Fruit fly (Drosophila melanogaster): ENCODE measurements around the gene Polr2J.
A peak's percentile ranks its signal among the peaks of the same experiment; 100 is the strongest.

Polr2J gene

dm6 chr2L:17429788-17430587, 19.8 kb upstream of the Polr2J start (continued):
- TF ChIP-seq ro (GFP tag; IDR thresholded peaks at IDR 0.05) (peak; percentile 48), CG42726 (GFP tag; IDR thresholded peaks at IDR 0.05; ENCODE audit: partially characterized antibody) (no peak), CG17385 (GFP tag; optimal IDR thresholded peaks at IDR 0.05) (peak; percentile 94), CG10462 (GFP tag; optimal IDR thresholded peaks at IDR 0.05) (peak; percentile 29), YL-1 (GFP tag; optimal IDR thresholded peaks at IDR 0.05) (peak; percentile 6), salm (tag; optimal IDR thresholded peaks at IDR 0.05) (peak; percentile 98), CG12104 (GFP tag; optimal IDR thresholded peaks at IDR 0.05) (peak; percentile 80), Jarid2 (GFP tag; optimal IDR thresholded peaks at IDR 0.05) (peak; percentile 85), ewg (GFP tag; optimal IDR thresholded peaks at IDR 0.05) (peak; percentile 84), CG12769 (tag; optimal IDR thresholded peaks at IDR 0.05) (peak; percentile 88), CG17802 (tag; optimal IDR thresholded peaks at IDR 0.05) (peak; percentile 80), pfk (GFP tag; optimal IDR thresholded peaks at IDR 0.05) (no peak), CG18262 (tag; optimal IDR thresholded peaks at IDR 0.05) (peak; percentile 99), esg (GFP tag; conservative IDR thresholded peaks at IDR 0.05) (peak; percentile 93), CG4854 (GFP tag; optimal IDR thresholded peaks at IDR 0.05) (no peak), hb (GFP tag; IDR thresholded peaks at IDR 0.05; ENCODE audit: partially characterized antibody) (no peak), CG7987 (GFP tag; optimal IDR thresholded peaks at IDR 0.05) (peak; percentile 85), Max (GFP tag; optimal IDR thresholded peaks at IDR 0.05) (peak; percentile 9), odd (GFP tag; optimal IDR thresholded peaks at IDR 0.05) (peak; percentile 91), CG9609 (GFP tag; optimal IDR thresholded peaks at IDR 0.05) (peak; percentile 34), Usf (GFP tag; optimal IDR thresholded peaks at IDR 0.05) (peak; percentile 67), Atf3 (GFP tag; optimal IDR thresholded peaks at IDR 0.05) (peak; percentile 50), CG8924 (tag; optimal IDR thresholded peaks at IDR 0.05) (peak; percentile 98), Hand (GFP tag; optimal IDR thresholded peaks at IDR 0.05) (peak; percentile 88), CG6272 (GFP tag; IDR thresholded peaks at IDR 0.05) (peak; percentile 90), ttk (GFP tag; IDR thresholded peaks at IDR 0.05) (peak; percentile 95), Gug (GFP tag; IDR thresholded peaks at IDR 0.05) (peak; percentile 66; the same call in 3 of the 4 replicates), Sin3A (optimal IDR thresholded peaks at IDR 0.05) (no peak), toy (GFP tag; IDR thresholded peaks at IDR 0.05) (peak; percentile 70), crol (GFP tag; IDR thresholded peaks at IDR 0.05) (peak; percentile 97), CG3847 (GFP tag; IDR thresholded peaks at IDR 0.05) (peak; percentile 85), Hsf (GFP tag; optimal IDR thresholded peaks at IDR 0.05) (peak; percentile 85), Myb (GFP tag; optimal IDR thresholded peaks at IDR 0.05) (peak; percentile 39), Fer3 (tag; optimal IDR thresholded peaks at IDR 0.05) (peak; percentile 95), CG7839 (tag; optimal IDR thresholded peaks at IDR 0.05) (peak; percentile 94), prd (optimal IDR thresholded peaks at IDR 0.05) (no peak), prd (GFP tag; IDR thresholded peaks at IDR 0.05) (peak; percentile 92), sug (tag; optimal IDR thresholded peaks at IDR 0.05) (peak; percentile 82), CG1832 (GFP tag; optimal IDR thresholded peaks at IDR 0.05) (no peak), CG1529 (GFP tag; optimal IDR thresholded peaks at IDR 0.05) (peak; percentile 91), Asciz (GFP tag; optimal IDR thresholded peaks at IDR 0.05) (peak; percentile 98), ind (GFP tag; optimal IDR thresholded peaks at IDR 0.05) (peak; percentile 95), lov (optimal IDR thresholded peaks at IDR 0.05) (no peak), lov (GFP tag; IDR thresholded peaks at IDR 0.05) (no peak), CG15479 (GFP tag; optimal IDR thresholded peaks at IDR 0.05) (no peak), CG4730 (GFP tag; IDR thresholded peaks at IDR 0.05) (peak; percentile 93), ATbp (GFP tag; optimal IDR thresholded peaks at IDR 0.05) (peak; percentile 94), CG4617 (GFP tag; optimal IDR thresholded peaks at IDR 0.05; ENCODE audit: borderline replicate concordance) (peak; percentile 53), CG16779 (GFP tag; IDR thresholded peaks at IDR 0.05) (no peak), Six4 (GFP tag; optimal IDR thresholded peaks at IDR 0.05) (peak; percentile 94)
